Worm (Caenorhabditis elegans) whole organism, midembryonic: ENCODE measurements around the gene far-5.

Experiments used
- T22C8.4 ChIP-seq: fragments of 200-800 bp; sonication (Bioruptor generic); IDR thresholded peaks from 2 replicates; pipeline ENCODE4 v1.3.6; 2022; ENCODE audit warnings: missing genetic modification characterization, missing compliant biosample characterization
- cog-1 ChIP-seq: sonication (generic microtip); optimal IDR thresholded peaks from 2 replicates; lab custom pipeline; 2016; ENCODE audit warnings: missing genetic modification characterization, missing compliant biosample characterization
- flt-1 ChIP-seq: fragments of 200-800 bp; sonication (Bioruptor generic); IDR thresholded peaks from 2 replicates; pipeline ENCODE4 v1.3.6; 2022; ENCODE audit warnings: missing genetic modification characterization, missing compliant biosample characterization
- klf-2 ChIP-seq: fragments of 200-800 bp; sonication (Bioruptor generic); conservative IDR thresholded peaks from 2 replicates; pipeline ENCODE4 v1.3.6; 2022; ENCODE audit warnings: missing genetic modification reagents, missing genetic modification characterization, missing compliant biosample characterization
- med-1 ChIP-seq: sonication (generic microtip); optimal IDR thresholded peaks from 2 replicates; lab custom pipeline; 2017; ENCODE audit warnings: missing genetic modification characterization, mild to moderate bottlenecking, missing compliant biosample characterization, antibody characterized with exemption, missing genetic modification reagents; ENCODE audit not compliant: insufficient read depth
- ref-1 ChIP-seq: fragments of 200-800 bp; sonication (Bioruptor generic); conservative IDR thresholded peaks from 2 replicates; pipeline ENCODE4 v1.3.6; 2022; ENCODE audit warnings: missing genetic modification reagents, missing genetic modification characterization, missing compliant biosample characterization
- tab-1 ChIP-seq: fragments of 200-800 bp; sonication (Bioruptor generic); IDR thresholded peaks from 2 replicates; pipeline ENCODE4 v1.3.6; 2022; ENCODE audit warnings: missing genetic modification characterization, missing compliant biosample characterization
- ztf-23 ChIP-seq: fragments of 200-800 bp; sonication (Bioruptor generic); IDR thresholded peaks from 2 replicates; pipeline ENCODE4 v1.3.6; 2022; ENCODE audit warnings: missing genetic modification reagents, missing genetic modification characterization, missing compliant biosample characterization
- ztf-29 ChIP-seq: fragments of 200-800 bp; sonication (Bioruptor generic); IDR thresholded peaks from 2 replicates; pipeline ENCODE4 v1.3.6; 2022; ENCODE audit warnings: missing genetic modification reagents, missing genetic modification characterization, missing compliant biosample characterization

The far-5 gene

ce11 chrV:13000068-13000467 is 4.7 kb downstream of the far-5 start:
- no peak for TF ChIP-seq flt-1 (GFP tag; lab: Robert Waterston, UW)
- no peak for TF ChIP-seq ztf-23 (GFP tag; lab: Robert Waterston, UW)
- TF ChIP-seq med-1 (GFP tag; lab: Kevin White, UChicago): no peak
- TF ChIP-seq cog-1 (tag; lab: Kevin White, UChicago): no peak
- TF ChIP-seq klf-2 (GFP tag; lab: Robert Waterston, UW): no peak
- TF ChIP-seq ztf-29 (GFP tag; lab: Robert Waterston, UW): no peak
- no peak for TF ChIP-seq T22C8.4 (GFP tag; lab: Robert Waterston, UW)
- no peak for TF ChIP-seq tab-1 (GFP tag; lab: Robert Waterston, UW)
- no peak for TF ChIP-seq ref-1 (GFP tag; lab: Robert Waterston, UW)

ce11 chrV:13002070-13002469 is 6.7 kb downstream of the far-5 start, which contains the start of gene inft-2:
inft-2 (plus strand) TSS chrV:13002317.
- TF ChIP-seq T22C8.4 (GFP tag; lab: Robert Waterston, UW): no peak
- no peak for TF ChIP-seq ztf-29 (GFP tag; lab: Robert Waterston, UW)
- no peak for TF ChIP-seq ref-1 (GFP tag; lab: Robert Waterston, UW)
- no peak for TF ChIP-seq tab-1 (GFP tag; lab: Robert Waterston, UW)

ce11 chrV:13003378-13003777 is 8.0 kb downstream of the far-5 start:
- TF ChIP-seq klf-2 (GFP tag; lab: Robert Waterston, UW) (peak; percentile 87), cog-1 (tag; lab: Kevin White, UChicago) (peak; percentile 52), flt-1 (GFP tag; lab: Robert Waterston, UW) (peak; percentile 94), ref-1 (GFP tag; lab: Robert Waterston, UW) (peak; percentile 79; the same call in 1 of the 2 replicates), ztf-23 (GFP tag; lab: Robert Waterston, UW) (peak; percentile 94), T22C8.4 (GFP tag; lab: Robert Waterston, UW) (peak; percentile 80), med-1 (GFP tag; lab: Kevin White, UChicago) (peak; percentile 30), tab-1 (GFP tag; lab: Robert Waterston, UW) (peak; percentile 93), ztf-29 (GFP tag; lab: Robert Waterston, UW) (peak; percentile 79)

- no peak for TF ChIP-seq ref-1 (GFP tag; lab: Robert Waterston, UW)
- TF ChIP-seq tab-1 (GFP tag; lab: Robert Waterston, UW): 0 out of 2 replicates have a peak, but pooled peaks have one; percentile 25
- TF ChIP-seq ztf-23 (GFP tag; lab: Robert Waterston, UW): no peak
- no peak for TF ChIP-seq klf-2 (GFP tag; lab: Robert Waterston, UW)
Measured at ce11 chrV:13004374-13004773, 9.0 kb downstream of the far-5 start.

- no peak for TF ChIP-seq ztf-23 (GFP tag; lab: Robert Waterston, UW)
- TF ChIP-seq flt-1 (GFP tag; lab: Robert Waterston, UW): no peak
- TF ChIP-seq cog-1 (tag; lab: Kevin White, UChicago): no peak
Measured at ce11 chrV:13006754-13007153, 11.4 kb downstream of the far-5 start.

ce11 chrV:13008825-13009224 is 13.5 kb downstream of the far-5 start, which contains the start of gene F15B9.10:
F15B9.10 (minus strand) TSS chrV:13008925.
- no peak for TF ChIP-seq flt-1 (GFP tag; lab: Robert Waterston, UW)
- no peak for TF ChIP-seq klf-2 (GFP tag; lab: Robert Waterston, UW)
- no peak for TF ChIP-seq cog-1 (tag; lab: Kevin White, UChicago)
- no peak for TF ChIP-seq ztf-23 (GFP tag; lab: Robert Waterston, UW)
- TF ChIP-seq tab-1 (GFP tag; lab: Robert Waterston, UW): no peak
- no peak for TF ChIP-seq ztf-29 (GFP tag; lab: Robert Waterston, UW)
- no peak for TF ChIP-seq ref-1 (GFP tag; lab: Robert Waterston, UW)
- TF ChIP-seq med-1 (GFP tag; lab: Kevin White, UChicago): no peak
- TF ChIP-seq T22C8.4 (GFP tag; lab: Robert Waterston, UW): no peak

- no peak for TF ChIP-seq T22C8.4 (GFP tag; lab: Robert Waterston, UW)
- TF ChIP-seq tab-1 (GFP tag; lab: Robert Waterston, UW): no peak
- TF ChIP-seq cog-1 (tag; lab: Kevin White, UChicago): no peak
- no peak for TF ChIP-seq ref-1 (GFP tag; lab: Robert Waterston, UW)
- no peak for TF ChIP-seq klf-2 (GFP tag; lab: Robert Waterston, UW)
- TF ChIP-seq ztf-23 (GFP tag; lab: Robert Waterston, UW): no peak
- TF ChIP-seq ztf-29 (GFP tag; lab: Robert Waterston, UW): no peak
- TF ChIP-seq flt-1 (GFP tag; lab: Robert Waterston, UW): no peak
- TF ChIP-seq med-1 (GFP tag; lab: Kevin White, UChicago): no peak
Measured at ce11 chrV:13009271-13009670, 13.9 kb downstream of the far-5 start.

- no peak for TF ChIP-seq klf-2 (GFP tag; lab: Robert Waterston, UW)
- peak; percentile 16 for TF ChIP-seq cog-1 (tag; lab: Kevin White, UChicago)
Measured at ce11 chrV:13009843-13010242, 14.5 kb downstream of the far-5 start.

ce11 chrV:13011904-13012303 is 16.5 kb downstream of the far-5 start:
- no peak for TF ChIP-seq ref-1 (GFP tag; lab: Robert Waterston, UW)
- TF ChIP-seq klf-2 (GFP tag; lab: Robert Waterston, UW): no peak
- TF ChIP-seq ztf-23 (GFP tag; lab: Robert Waterston, UW): no peak
- TF ChIP-seq med-1 (GFP tag; lab: Kevin White, UChicago): no peak
- TF ChIP-seq T22C8.4 (GFP tag; lab: Robert Waterston, UW): no peak
- no peak for TF ChIP-seq ztf-29 (GFP tag; lab: Robert Waterston, UW)
- TF ChIP-seq flt-1 (GFP tag; lab: Robert Waterston, UW): no peak
- TF ChIP-seq tab-1 (GFP tag; lab: Robert Waterston, UW): no peak
- TF ChIP-seq cog-1 (tag; lab: Kevin White, UChicago): no peak

ce11 chrV:13013158-13013557 is 17.8 kb downstream of the far-5 start, which contains the start of gene try-10:
try-10 (minus strand) TSS chrV:13013258.
- TF ChIP-seq tab-1 (GFP tag; lab: Robert Waterston, UW) (no peak), med-1 (GFP tag; lab: Kevin White, UChicago) (no peak), flt-1 (GFP tag; lab: Robert Waterston, UW) (no peak), ztf-23 (GFP tag; lab: Robert Waterston, UW) (no peak), T22C8.4 (GFP tag; lab: Robert Waterston, UW) (no peak), cog-1 (tag; lab: Kevin White, UChicago) (no peak), ref-1 (GFP tag; lab: Robert Waterston, UW) (no peak), klf-2 (GFP tag; lab: Robert Waterston, UW) (no peak), ztf-29 (GFP tag; lab: Robert Waterston, UW) (no peak)
